Fruit fly (Drosophila melanogaster): Measurements from ENCODE around the gene CG14316.

- TF ChIP-seq CG8159 (tag; optimal IDR thresholded peaks at IDR 0.05) = no peak
- TF ChIP-seq CG10348 (GFP tag; IDR thresholded peaks at IDR 0.05) = no peak
- TF ChIP-seq CG17806 (tag; optimal IDR thresholded peaks at IDR 0.05) = no peak
- TF ChIP-seq CG15710 (tag; optimal IDR thresholded peaks at IDR 0.05) = no peak
- no peak for TF ChIP-seq EcR (GFP tag; optimal IDR thresholded peaks at IDR 0.05)
- TF ChIP-seq Ets98B (GFP tag; IDR thresholded peaks at IDR 0.05) = no peak
- TF ChIP-seq fd96Ca (GFP tag; IDR thresholded peaks at IDR 0.05) = no peak
- TF ChIP-seq CG9948 (tag; optimal IDR thresholded peaks at IDR 0.05) = no peak
Measured at dm6 chr3R:18108442-18108841, 43.5 kb upstream of the CG14316 start.

Data from whole organism, pupa.